Fruit fly (Drosophila melanogaster) whole organism, embryonic: ENCODE results near the gene eys.
A peak's percentile ranks its signal among the peaks of the same experiment; 100 is the strongest.

Source experiments
- BtbVII ChIP-seq: fragments of 200-800 bp; sonication (Bioruptor generic); optimal IDR thresholded peaks from 3 replicates; lab custom pipeline; 2017; ENCODE audit warnings: missing biosample characterization, mild to moderate bottlenecking, missing genetic modification characterization
- CG10431 ChIP-seq: fragments of 200-800 bp; sonication (Bioruptor generic); optimal IDR thresholded peaks from 3 replicates; lab custom pipeline; 2018; ENCODE audit warnings: missing biosample characterization, mild to moderate bottlenecking, missing genetic modification characterization
- CG10979 ChIP-seq: fragments of 200-800 bp; sonication (Bioruptor generic); optimal IDR thresholded peaks from 2 replicates; lab custom pipeline; 2018; ENCODE audit warnings: missing biosample characterization, mild to moderate bottlenecking, missing genetic modification characterization, moderate library complexity
- CG11695 ChIP-seq: fragments of 200-800 bp; sonication (Bioruptor generic); IDR thresholded peaks from 3 replicates; pipeline ENCODE4 v1.3.6; 2022; ENCODE audit warnings: missing biosample characterization, missing genetic modification characterization
- CG12155 ChIP-seq: fragments of 200-800 bp; sonication (Bioruptor generic); optimal IDR thresholded peaks from 3 replicates; lab custom pipeline; 2016; ENCODE audit warnings: missing biosample characterization, missing genetic modification characterization
- CG13624 ChIP-seq: fragments of 200-800 bp; sonication (Bioruptor generic); optimal IDR thresholded peaks from 2 replicates; lab custom pipeline; 2016; ENCODE audit warnings: missing biosample characterization, missing genetic modification characterization
- CG14014 ChIP-seq: fragments of 200-800 bp; sonication (Bioruptor generic); IDR thresholded peaks from 2 replicates; pipeline ENCODE4 v1.3.6; 2022; ENCODE audit warnings: missing biosample characterization, missing genetic modification characterization
- CG14441 ChIP-seq: fragments of 200-800 bp; sonication (Bioruptor generic); IDR thresholded peaks from 2 replicates; pipeline ENCODE4 v1.3.6; 2022; ENCODE audit warnings: missing biosample characterization, missing genetic modification characterization
- CG1603 ChIP-seq: fragments of 200-800 bp; sonication (Bioruptor generic); optimal IDR thresholded peaks from 2 replicates; lab custom pipeline; 2019; ENCODE audit warnings: missing biosample characterization, mild to moderate bottlenecking, missing genetic modification characterization, moderate library complexity
- CG17359 ChIP-seq: fragments of 200-800 bp; sonication (Bioruptor generic); optimal IDR thresholded peaks from 3 replicates; lab custom pipeline; 2018; ENCODE audit warnings: missing biosample characterization, mild to moderate bottlenecking, missing genetic modification characterization, moderate library complexity
- CG18011 ChIP-seq: fragments of 200-800 bp; sonication (Bioruptor generic); optimal IDR thresholded peaks from 2 replicates; lab custom pipeline; 2017; ENCODE audit warnings: missing biosample characterization, missing genetic modification characterization, mild to moderate bottlenecking, moderate library complexity, missing genotype
- CG30431 ChIP-seq: fragments of 200-800 bp; sonication (Bioruptor generic); optimal IDR thresholded peaks from 2 replicates; lab custom pipeline; 2017; ENCODE audit warnings: missing biosample characterization, missing genetic modification characterization
- CG3163 ChIP-seq: fragments of 200-800 bp; sonication (Bioruptor generic); optimal IDR thresholded peaks from 3 replicates; lab custom pipeline; 2016; ENCODE audit warnings: missing biosample characterization, missing genetic modification characterization
- CG4707 ChIP-seq: fragments of 200-800 bp; sonication (Bioruptor generic); optimal IDR thresholded peaks from 2 replicates; lab custom pipeline; 2018; ENCODE audit warnings: missing biosample characterization, mild to moderate bottlenecking, missing genetic modification characterization, moderate library complexity
- CG4730 ChIP-seq: fragments of 200-800 bp; sonication (Bioruptor generic); IDR thresholded peaks from 2 replicates; pipeline ENCODE4 v1.3.6; 2022; ENCODE audit warnings: missing biosample characterization, missing genetic modification characterization
- CG6272 ChIP-seq: fragments of 200-800 bp; sonication (Bioruptor generic); IDR thresholded peaks from 2 replicates; pipeline ENCODE4 v1.3.6; 2022; ENCODE audit warnings: missing biosample characterization, missing genetic modification characterization
- CG7271 ChIP-seq: fragments of 200-800 bp; sonication (Bioruptor generic); optimal IDR thresholded peaks from 2 replicates; lab custom pipeline; 2018; ENCODE audit warnings: missing biosample characterization, mild to moderate bottlenecking, missing genetic modification characterization, moderate library complexity
- CG7839 ChIP-seq: fragments of 200-800 bp; sonication (Bioruptor generic); optimal IDR thresholded peaks from 3 replicates; lab custom pipeline; 2018; ENCODE audit warnings: missing biosample characterization, mild to moderate bottlenecking, missing genetic modification characterization, moderate library complexity
- CG7928 ChIP-seq: fragments of 200-800 bp; sonication (Bioruptor generic); optimal IDR thresholded peaks from 2 replicates; lab custom pipeline; 2017; ENCODE audit warnings: missing biosample characterization, mild to moderate bottlenecking, missing genetic modification characterization
- CG8478 ChIP-seq: fragments of >200 bp; optimal IDR thresholded peaks from 2 replicates; lab custom pipeline; 2018
- CG8924 ChIP-seq: fragments of 200-800 bp; optimal IDR thresholded peaks from 3 replicates; lab custom pipeline; 2019; ENCODE audit warnings: missing biosample characterization, mild to moderate bottlenecking, missing genetic modification characterization, moderate library complexity
- CG9215 ChIP-seq: fragments of 200-800 bp; sonication (Bioruptor generic); IDR thresholded peaks from 2 replicates; pipeline ENCODE4 v1.3.6; 2022; ENCODE audit warnings: missing biosample characterization, missing genetic modification characterization
- CG9727 ChIP-seq: fragments of 200-800 bp; sonication (Bioruptor generic); optimal IDR thresholded peaks from 3 replicates; lab custom pipeline; 2017; ENCODE audit warnings: missing biosample characterization, mild to moderate bottlenecking, missing genetic modification characterization
- Ets97D ChIP-seq: fragments of 200-800 bp; sonication (Bioruptor generic); optimal IDR thresholded peaks from 3 replicates; lab custom pipeline; 2016; ENCODE audit warnings: missing biosample characterization, missing genetic modification characterization
- Fer2 ChIP-seq: fragments of 200-800 bp; sonication (Bioruptor generic); optimal IDR thresholded peaks from 2 replicates; lab custom pipeline; 2018; ENCODE audit warnings: missing biosample characterization, mild to moderate bottlenecking, missing genetic modification characterization, moderate library complexity
- H2.0 ChIP-seq: fragments of 200-800 bp; sonication (Bioruptor generic); IDR thresholded peaks from 2 replicates; pipeline ENCODE4 v1.3.6; 2022; ENCODE audit warnings: missing biosample characterization, missing genetic modification characterization
- HLH4C ChIP-seq: fragments of 200-800 bp; sonication (Bioruptor generic); IDR thresholded peaks from 3 replicates; pipeline ENCODE4 v1.3.6; 2022; ENCODE audit warnings: missing biosample characterization, missing genetic modification characterization; ENCODE audit not compliant: partially characterized antibody
- Hand ChIP-seq: fragments of 200-800 bp; sonication (Bioruptor generic); optimal IDR thresholded peaks from 2 replicates; lab custom pipeline; 2017; ENCODE audit warnings: mild to moderate bottlenecking, missing biosample characterization, missing genetic modification reagents, missing genetic modification characterization
- Hmr ChIP-seq: fragments of 200-800 bp; sonication (Bioruptor generic); optimal IDR thresholded peaks from 3 replicates; lab custom pipeline; 2017; ENCODE audit warnings: mild to moderate bottlenecking, missing biosample characterization, missing genetic modification reagents, missing genetic modification characterization
- Hsf ChIP-seq: fragments of 200-800 bp; sonication (Bioruptor generic); optimal IDR thresholded peaks from 3 replicates; lab custom pipeline; 2016; ENCODE audit warnings: missing biosample characterization, missing genetic modification characterization
- NfI ChIP-seq: fragments of 200-800 bp; sonication (Bioruptor generic); optimal IDR thresholded peaks from 3 replicates; lab custom pipeline; 2018; ENCODE audit warnings: missing biosample characterization, mild to moderate bottlenecking, missing genetic modification characterization, moderate library complexity
- Ptx1 ChIP-seq: fragments of 200-800 bp; sonication (Bioruptor generic); IDR thresholded peaks from 2 replicates; pipeline ENCODE4 v1.3.6; 2022; ENCODE audit warnings: missing biosample characterization, missing genetic modification characterization
- Ssrp ChIP-seq: fragments of 200-800 bp; sonication (Bioruptor generic); optimal IDR thresholded peaks from 2 replicates; lab custom pipeline; 2018; ENCODE audit warnings: missing biosample characterization, mild to moderate bottlenecking, missing genetic modification characterization, moderate library complexity
- ac ChIP-seq: fragments of 200-800 bp; sonication (Bioruptor generic); optimal IDR thresholded peaks from 3 replicates; lab custom pipeline; 2017; ENCODE audit warnings: missing biosample characterization, mild to moderate bottlenecking, missing genetic modification characterization
- aop ChIP-seq: fragments of 200-800 bp; sonication (Bioruptor generic); IDR thresholded peaks from 2 replicates; pipeline ENCODE4 v1.3.6; 2022; ENCODE audit warnings: missing biosample characterization, missing genetic modification characterization
- ara ChIP-seq: fragments of 200-800 bp; sonication (Bioruptor generic); IDR thresholded peaks from 2 replicates; pipeline ENCODE4 v1.3.6; 2022; ENCODE audit warnings: missing biosample characterization, missing genetic modification characterization
- chif ChIP-seq, 2 experiments: fragments of 200-800 bp; sonication (Bioruptor generic); optimal IDR thresholded peaks; 3 replicates each; lab custom pipeline; 2016; ENCODE audit warnings: missing biosample characterization in 2 of 2, missing genetic modification characterization in 2 of 2
- chm ChIP-seq: fragments of 200-800 bp; sonication (Bioruptor generic); IDR thresholded peaks from 2 replicates; pipeline ENCODE4 v1.3.6; 2022; ENCODE audit warnings: missing biosample characterization, missing genetic modification characterization
- dm ChIP-seq: fragments of 200-800 bp; sonication (Bioruptor generic); optimal IDR thresholded peaks from 3 replicates; lab custom pipeline; 2016; ENCODE audit warnings: missing biosample characterization, missing genetic modification characterization
- her ChIP-seq: fragments of 200-800 bp; sonication (Bioruptor generic); optimal IDR thresholded peaks from 2 replicates; lab custom pipeline; 2016; ENCODE audit warnings: missing biosample characterization, missing genetic modification characterization
- knrl ChIP-seq: fragments of 200-800 bp; sonication (Bioruptor generic); IDR thresholded peaks from 3 replicates; pipeline ENCODE4 v1.3.6; 2022; ENCODE audit warnings: missing biosample characterization, missing genetic modification characterization; ENCODE audit not compliant: partially characterized antibody
- maf-S ChIP-seq: fragments of 200-800 bp; sonication (Bioruptor generic); optimal IDR thresholded peaks from 2 replicates; lab custom pipeline; 2016; ENCODE audit warnings: missing biosample characterization, missing genetic modification characterization
- mirr ChIP-seq: fragments of 200-800 bp; sonication (Bioruptor generic); optimal IDR thresholded peaks from 3 replicates; lab custom pipeline; 2018; ENCODE audit warnings: missing biosample characterization, mild to moderate bottlenecking, missing genetic modification characterization
- nau ChIP-seq: fragments of 200-800 bp; sonication (Bioruptor generic); optimal IDR thresholded peaks from 3 replicates; lab custom pipeline; 2017; ENCODE audit warnings: missing biosample characterization, mild to moderate bottlenecking, missing genetic modification characterization, missing genetic modification reagents
- nom ChIP-seq: fragments of 200-800 bp; sonication (Bioruptor generic); optimal IDR thresholded peaks from 2 replicates; lab custom pipeline; 2017; ENCODE audit warnings: missing biosample characterization, missing genetic modification characterization, mild to moderate bottlenecking, moderate library complexity, missing genetic modification reagents
- prd ChIP-seq, 3 experiments: fragments of >200 bp in 2 of 3; fragments of 200-800 bp in 1 of 3; sonication (Bioruptor generic) in 1 of 3; optimal IDR thresholded peaks in 2 of 3; IDR thresholded peaks in 1 of 3; 2 replicates in 2 of 3; 3 replicates in 1 of 3; pipeline versions ENCODE4 v1.3.6 to Lab custom; 2017 to 2022; ENCODE audit warnings: missing biosample characterization in 1 of 3, missing genetic modification characterization in 1 of 3
- pum ChIP-seq: fragments of 200-800 bp; sonication (Bioruptor generic); optimal IDR thresholded peaks from 2 replicates; lab custom pipeline; 2016; ENCODE audit warnings: missing biosample characterization, missing genetic modification characterization
- pzg ChIP-seq: fragments of 200-800 bp; sonication (Bioruptor generic); optimal IDR thresholded peaks from 3 replicates; lab custom pipeline; 2018; ENCODE audit warnings: missing biosample characterization, mild to moderate bottlenecking, missing genetic modification characterization, moderate library complexity
- run ChIP-seq: fragments of 200-800 bp; sonication (Bioruptor generic); optimal IDR thresholded peaks from 3 replicates; lab custom pipeline; 2018; ENCODE audit warnings: missing biosample characterization, mild to moderate bottlenecking, missing genetic modification characterization
- ssp ChIP-seq: fragments of 200-800 bp; sonication (Bioruptor generic); IDR thresholded peaks from 2 replicates; pipeline ENCODE4 v1.3.6; 2022; ENCODE audit warnings: missing biosample characterization, missing genetic modification characterization

Gene eys

DNA sequence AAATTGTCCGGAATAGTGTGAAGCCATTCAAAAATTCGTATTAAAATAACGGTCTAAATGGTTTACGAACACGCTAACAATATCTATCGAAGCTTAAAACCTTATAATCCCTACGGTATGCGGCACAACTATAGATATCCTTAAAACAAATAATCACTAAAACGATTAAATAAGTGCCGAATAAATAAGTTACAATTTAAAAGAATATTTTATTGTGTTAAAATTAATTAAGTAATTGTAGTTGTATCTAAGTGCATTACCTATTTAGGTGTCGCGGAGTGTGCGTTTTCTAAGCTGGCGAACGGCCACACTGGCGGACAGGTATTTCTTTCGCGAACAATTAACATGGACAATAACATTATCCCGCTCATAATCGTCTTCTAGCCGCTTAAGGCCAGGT, 69.3 kb downstream of the eys start, which contains the start of gene Eogt (continued):
- peak; percentile 32 for TF ChIP-seq CG3163 (GFP tag; lab: Kevin White, UChicago)
- peak; percentile 96 for TF ChIP-seq Ssrp (tag; lab: Kevin White, UChicago)
- peak; percentile 93 for TF ChIP-seq CG30431 (GFP tag; lab: Kevin White, UChicago)
- TF ChIP-seq Ptx1 (GFP tag; lab: Robert Waterston, UW), result peak; percentile 98
- TF ChIP-seq chif (GFP tag; optimal IDR thresholded peaks at IDR 0.05; lab: Kevin White, UChicago), result peak; percentile 69 to 90
- TF ChIP-seq CG7928 (GFP tag; lab: Kevin White, UChicago), result peak; percentile 59
- peak; percentile 97 for TF ChIP-seq CG14014 (GFP tag; lab: Robert Waterston, UW)
- peak; percentile 91 for TF ChIP-seq CG9215 (GFP tag; lab: Robert Waterston, UW)
- TF ChIP-seq CG18011 (GFP tag; lab: Kevin White, UChicago), result peak; percentile 86
- peak; percentile 98 for TF ChIP-seq CG1603
- peak; percentile 98 for TF ChIP-seq chm (GFP tag; lab: Robert Waterston, UW)
- TF ChIP-seq CG8924 (tag; lab: Kevin White, UChicago), result peak; percentile 94
- TF ChIP-seq her (GFP tag; lab: Kevin White, UChicago), result no peak
- peak; percentile 97 for TF ChIP-seq CG11695 (GFP tag; lab: Robert Waterston, UW)
- TF ChIP-seq CG17359 (tag; lab: Kevin White, UChicago), result peak; percentile 88
- peak; percentile 98 for TF ChIP-seq H2.0 (GFP tag; lab: Robert Waterston, UW)
- TF ChIP-seq NfI, result peak; percentile 91
- TF ChIP-seq CG6272 (GFP tag; lab: Robert Waterston, UW), result peak; percentile 95
- TF ChIP-seq CG13624, result peak; percentile 63
- TF ChIP-seq ara (GFP tag; lab: Robert Waterston, UW), result peak; percentile 98
- no peak for TF ChIP-seq CG8478 (lab: Kevin White, UChicago)
- no peak for TF ChIP-seq nau (GFP tag; lab: Kevin White, UChicago)
- TF ChIP-seq Fer2 (tag; lab: Kevin White, UChicago), result peak; percentile 85
- TF ChIP-seq pzg (GFP tag; lab: Kevin White, UChicago), result peak; percentile 47
- peak; percentile 71 for TF ChIP-seq ac
- TF ChIP-seq maf-S (GFP tag; lab: Kevin White, UChicago), result peak; percentile 71
- TF ChIP-seq run, result peak; percentile 74
- TF ChIP-seq ssp (GFP tag; lab: Robert Waterston, UW), result peak; percentile 91
- peak; percentile 93 for TF ChIP-seq CG9727 (GFP tag; lab: Kevin White, UChicago)
- TF ChIP-seq CG4730, result peak; percentile 95
- TF ChIP-seq CG7271, result peak; percentile 83
- TF ChIP-seq nom (GFP tag; lab: Kevin White, UChicago), result peak; percentile 81
- TF ChIP-seq pum, result peak; percentile 75
- peak; percentile 67 for TF ChIP-seq BtbVII (GFP tag; lab: Kevin White, UChicago)
- peak; percentile 46 for TF ChIP-seq mirr
- TF ChIP-seq knrl, result peak; percentile 25; the same call in 1 of the 3 replicates
- peak; percentile 90 for TF ChIP-seq CG12155
- peak; percentile 30 for TF ChIP-seq dm (GFP tag; lab: Kevin White, UChicago)
- TF ChIP-seq HLH4C (GFP tag; lab: Robert Waterston, UW), result no peak
- TF ChIP-seq CG14441, result peak; percentile 96
- peak; percentile 84; the same call in 1 of the 2 replicates for TF ChIP-seq aop (GFP tag; lab: Robert Waterston, UW)
- peak; percentile 45 for TF ChIP-seq Ets97D (GFP tag; lab: Kevin White, UChicago)
- peak; percentile 64 for TF ChIP-seq Hand (GFP tag; lab: Kevin White, UChicago)
- TF ChIP-seq CG4707 (GFP tag; lab: Kevin White, UChicago), result peak; percentile 74
- peak; percentile 92 for TF ChIP-seq CG10979 (tag; lab: Kevin White, UChicago)
- TF ChIP-seq prd (optimal IDR thresholded peaks at IDR 0.05; lab: Kevin White, UChicago), result no peak
- TF ChIP-seq prd (GFP tag; IDR thresholded peaks at IDR 0.05; lab: Robert Waterston, UW), result peak; percentile 99
- peak; percentile 67 for TF ChIP-seq CG10431
- TF ChIP-seq Hmr (GFP tag; lab: Kevin White, UChicago), result peak; percentile 93
- TF ChIP-seq Hsf (GFP tag; lab: Kevin White, UChicago), result peak; percentile 92
- TF ChIP-seq CG7839, result peak; percentile 96
